Worm (Caenorhabditis elegans): ENCODE results near the gene abu-1.

DNA sequence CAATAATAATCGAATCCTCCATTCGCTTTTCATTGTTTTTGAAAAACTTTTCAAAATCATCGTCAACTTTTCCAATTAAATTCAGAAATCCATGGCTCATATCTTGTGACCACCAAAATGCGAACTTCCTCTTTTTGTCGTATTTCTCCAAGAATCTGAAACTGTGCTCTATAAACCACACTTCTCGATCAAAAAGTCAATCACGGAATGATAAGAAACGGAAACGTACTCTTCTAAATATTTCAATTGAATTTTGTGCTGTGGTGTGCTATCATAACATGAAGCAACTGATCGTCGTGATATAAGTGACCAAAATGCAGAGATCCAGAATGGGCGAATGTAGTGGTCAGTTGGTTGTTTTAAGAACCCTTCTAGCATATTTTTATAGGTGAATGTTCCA lies 23.1 kb upstream of the abu-1 start:
- no peak for TF ChIP-seq nhr-102 (tag; optimal IDR thresholded peaks at IDR 0.05)
- no peak for TF ChIP-seq snpc-4 (tag; optimal IDR thresholded peaks at IDR 0.05)
- no peak for TF ChIP-seq nhr-77 (tag; optimal IDR thresholded peaks at IDR 0.05)
- TF ChIP-seq zag-1 (tag; optimal IDR thresholded peaks at IDR 0.05), result no peak
- no peak for TF ChIP-seq nhr-237 (tag; optimal IDR thresholded peaks at IDR 0.05)
- no peak for TF ChIP-seq pha-4 (GFP tag; IDR thresholded peaks at IDR 0.05)
- TF ChIP-seq pha-4 (tag; optimal IDR thresholded peaks at IDR 0.05), result no peak
- TF ChIP-seq lin-1 (GFP tag; IDR thresholded peaks at IDR 0.05), result no peak
- no peak for TF ChIP-seq dpl-1 (GFP tag; optimal IDR thresholded peaks at IDR 0.05)
- TF ChIP-seq jun-1 (tag; optimal IDR thresholded peaks at IDR 0.05), result no peak
- TF ChIP-seq ama-1 (optimal IDR thresholded peaks at IDR 0.05), result no peak
- no peak for TF ChIP-seq fkh-10 (GFP tag; optimal IDR thresholded peaks at IDR 0.05)
- peak; percentile 58 for TF ChIP-seq nhr-28 (tag; optimal IDR thresholded peaks at IDR 0.05)
- no peak for TF ChIP-seq vab-7 (GFP tag; IDR thresholded peaks at IDR 0.05)
- TF ChIP-seq unc-62 (GFP tag; optimal IDR thresholded peaks at IDR 0.05 in 1 of 2), result no peak
- no peak for TF ChIP-seq unc-62 (tag; optimal IDR thresholded peaks at IDR 0.05)

Measured in whole organism, L4 larva.